Worm (Caenorhabditis elegans): Measurements from ENCODE around the gene F53E4.1.
"Not testable (repeated sequence)": the region's sequence is repeated elsewhere in the genome, so short reads cannot be mapped to it uniquely, and the experiment has no call there.

- not testable (repeated sequence) for TF ChIP-seq ces-1 (GFP tag; optimal IDR thresholded peaks at IDR 0.05); lin-13 (GFP tag; optimal IDR thresholded peaks at IDR 0.05); blmp-1 (tag; optimal IDR thresholded peaks at IDR 0.05); aly-2 (tag; optimal IDR thresholded peaks at IDR 0.05); tlp-1 (tag; optimal IDR thresholded peaks at IDR 0.05); mep-1 (tag; optimal IDR thresholded peaks at IDR 0.05); efl-1 (optimal IDR thresholded peaks at IDR 0.05); efl-1 (GFP tag; optimal IDR thresholded peaks at IDR 0.05 in 1 of 2); unc-86 (tag; optimal IDR thresholded peaks at IDR 0.05); grh-1 (GFP tag; IDR thresholded peaks at IDR 0.05)
Observed at ce11 chrV:15647536-15648085, 20.5 kb downstream of the F53E4.1 start, which contains the start of the genes C55A1.7 and C55A1.6.

Data from whole organism, L1 larva.